Worm (Caenorhabditis elegans) whole organism, L4 larva: ENCODE measurements around the gene lgc-47.

Source experiments
- F26F4.8 ChIP-seq: fragments of 200-800 bp; sonication (Bioruptor generic); conservative IDR thresholded peaks from 2 replicates; pipeline ENCODE4 v1.3.6; 2022; ENCODE audit warnings: missing genetic modification characterization, missing compliant biosample characterization
- F37D6.2 ChIP-seq: sonication (generic microtip); optimal IDR thresholded peaks from 2 replicates; lab custom pipeline; 2016; ENCODE audit warnings: mild to moderate bottlenecking, missing genetic modification characterization, missing compliant biosample characterization
- F44E2.7 ChIP-seq: fragments of 200-800 bp; sonication (Bioruptor generic); IDR thresholded peaks from 2 replicates; pipeline ENCODE4 v2.1.2; 2022; ENCODE audit warnings: missing genetic modification characterization, missing compliant biosample characterization
- F49E8.2 ChIP-seq: sonication (generic microtip); optimal IDR thresholded peaks from 2 replicates; lab custom pipeline; 2016; ENCODE audit warnings: missing compliant biosample characterization, mild to moderate bottlenecking, missing genetic modification characterization, borderline replicate concordance
- R02D3.7 ChIP-seq: fragments of 150-350 bp; sonication (generic microtip); optimal IDR thresholded peaks from 3 replicates; lab custom pipeline; 2014; ENCODE audit warnings: missing biosample characterization, missing genetic modification characterization
- T26A8.4 ChIP-seq: fragments of 200-800 bp; sonication (Bioruptor generic); IDR thresholded peaks from 2 replicates; pipeline ENCODE4 v1.3.6; 2022; ENCODE audit warnings: missing genetic modification characterization, missing compliant biosample characterization
- Y5F2A.4 ChIP-seq: fragments of 200-800 bp; sonication (Bioruptor generic); optimal IDR thresholded peaks from 2 replicates; lab custom pipeline; 2018; ENCODE audit warnings: mild to moderate bottlenecking, missing genetic modification characterization, missing compliant biosample characterization
- aha-1 ChIP-seq: fragments of 150-350 bp; peaks from one replicate; lab custom pipeline; 2014; ENCODE audit warnings: missing biosample characterization, missing genetic modification characterization
- arid-1 ChIP-seq: fragments of 200-800 bp; sonication (Bioruptor generic); conservative IDR thresholded peaks from 2 replicates; pipeline ENCODE4 v1.3.6; 2022; ENCODE audit warnings: missing genetic modification reagents, missing genetic modification characterization, missing compliant biosample characterization
- attf-4 ChIP-seq: sonication (generic microtip); optimal IDR thresholded peaks from 3 replicates; lab custom pipeline; 2017; ENCODE audit warnings: missing biosample characterization, missing genetic modification characterization
- ceh-20 ChIP-seq: fragments of 200-800 bp; sonication (Bioruptor generic); IDR thresholded peaks from 2 replicates; pipeline ENCODE4 v1.3.6; 2022; ENCODE audit warnings: missing genetic modification reagents, missing genetic modification characterization, missing compliant biosample characterization
- ceh-32 ChIP-seq: sonication (generic microtip); optimal IDR thresholded peaks from 2 replicates; lab custom pipeline; 2016; ENCODE audit warnings: mild to moderate bottlenecking, missing genetic modification characterization, missing compliant biosample characterization; ENCODE audit not compliant: poor library complexity
- ceh-82 ChIP-seq: sonication (generic microtip); optimal IDR thresholded peaks from 2 replicates; lab custom pipeline; 2017; ENCODE audit warnings: missing biosample characterization, missing genetic modification characterization
- ctbp-1 ChIP-seq: fragments of 200-800 bp; sonication (Bioruptor generic); IDR thresholded peaks from 2 replicates; pipeline ENCODE4 v1.3.6; 2022; ENCODE audit warnings: missing genetic modification reagents, missing genetic modification characterization, missing compliant biosample characterization
- daf-12 ChIP-seq: fragments of 150-350 bp; optimal IDR thresholded peaks from 2 replicates; lab custom pipeline; 2014; ENCODE audit warnings: missing biosample characterization, missing genetic modification reagents, missing genetic modification characterization
- daf-19 ChIP-seq: fragments of 200-800 bp; sonication (Bioruptor generic); conservative IDR thresholded peaks from 2 replicates; pipeline ENCODE4 v1.3.6; 2022; ENCODE audit warnings: missing genetic modification characterization, missing compliant biosample characterization
- dmd-6 ChIP-seq: fragments of 200-800 bp; sonication (Bioruptor generic); IDR thresholded peaks from 2 replicates; pipeline ENCODE4 v1.3.6; 2022; ENCODE audit warnings: missing genetic modification reagents, missing genetic modification characterization, missing compliant biosample characterization
- dmd-8 ChIP-seq: fragments of 200-800 bp; sonication (Bioruptor generic); IDR thresholded peaks from 2 replicates; pipeline ENCODE4 v1.3.6; 2022; ENCODE audit warnings: missing genetic modification characterization, missing compliant biosample characterization
- dpl-1 ChIP-seq: fragments of 150-350 bp; optimal IDR thresholded peaks from 2 replicates; lab custom pipeline; 2014; ENCODE audit warnings: missing biosample characterization, missing genetic modification reagents, missing genetic modification characterization
- dve-1 ChIP-seq: sonication (generic microtip); optimal IDR thresholded peaks from 2 replicates; lab custom pipeline; 2017; ENCODE audit warnings: antibody characterized with exemption, mild to moderate bottlenecking, missing genetic modification characterization, missing compliant biosample characterization; ENCODE audit not compliant: insufficient read depth
- egl-27 ChIP-seq: sonication (generic microtip); optimal IDR thresholded peaks from 3 replicates; lab custom pipeline; 2017; ENCODE audit warnings: missing biosample characterization, missing genetic modification reagents, missing genetic modification characterization
- egl-43 ChIP-seq: fragments of 200-800 bp; sonication (Bioruptor generic); IDR thresholded peaks from 2 replicates; pipeline ENCODE4 v1.3.6; 2022; ENCODE audit warnings: missing genetic modification reagents, missing genetic modification characterization, missing compliant biosample characterization
- hlh-11 ChIP-seq: fragments of 200-800 bp; sonication (Bioruptor generic); optimal IDR thresholded peaks from 2 replicates; lab custom pipeline; 2018; ENCODE audit warnings: mild to moderate bottlenecking, missing genetic modification characterization, missing compliant biosample characterization
- hmg-1.1 ChIP-seq: fragments of 200-800 bp; sonication (Bioruptor generic); IDR thresholded peaks from 2 replicates; pipeline ENCODE4 v1.3.6; 2022; ENCODE audit warnings: missing genetic modification reagents, missing genetic modification characterization, missing compliant biosample characterization
- lim-7 ChIP-seq: fragments of 200-800 bp; sonication (Bioruptor generic); IDR thresholded peaks from 2 replicates; pipeline ENCODE4 v1.3.6; 2022; ENCODE audit warnings: missing genetic modification characterization, missing compliant biosample characterization
- lin-13 ChIP-seq: fragments of 150-350 bp; optimal IDR thresholded peaks from 2 replicates; lab custom pipeline; 2014; ENCODE audit warnings: missing biosample characterization, missing genetic modification reagents, missing genetic modification characterization
- lin-39 ChIP-seq: fragments of 150-350 bp; optimal IDR thresholded peaks from 2 replicates; lab custom pipeline; 2014; ENCODE audit warnings: missing biosample characterization, missing genetic modification reagents, missing genetic modification characterization
- mdt-29 ChIP-seq: fragments of 200-800 bp; sonication (Bioruptor generic); IDR thresholded peaks from 2 replicates; pipeline ENCODE4 v1.3.6; 2022; ENCODE audit warnings: missing genetic modification reagents, missing genetic modification characterization, missing compliant biosample characterization
- mes-2 ChIP-seq: sonication (generic microtip); optimal IDR thresholded peaks from 2 replicates; lab custom pipeline; 2016; ENCODE audit warnings: missing genotype, mild to moderate bottlenecking, missing genetic modification characterization, missing compliant biosample characterization; ENCODE audit not compliant: poor library complexity, severe bottlenecking
- mxl-2 ChIP-seq: fragments of 200-800 bp; sonication (Bioruptor generic); conservative IDR thresholded peaks from 2 replicates; pipeline ENCODE4 v1.3.6; 2022; ENCODE audit warnings: missing genetic modification reagents, missing genetic modification characterization, missing compliant biosample characterization
- nhr-237 ChIP-seq: sonication (generic microtip); optimal IDR thresholded peaks from 2 replicates; lab custom pipeline; 2017; ENCODE audit warnings: missing biosample characterization, missing genetic modification characterization
- nhr-28 ChIP-seq: fragments of 150-350 bp; optimal IDR thresholded peaks from 2 replicates; lab custom pipeline; 2014; ENCODE audit warnings: missing biosample characterization, missing genetic modification characterization
- nhr-41 ChIP-seq: fragments of 200-800 bp; sonication (Bioruptor generic); IDR thresholded peaks from 2 replicates; pipeline ENCODE4 v1.3.6; 2022; ENCODE audit warnings: missing genetic modification reagents, missing genetic modification characterization, missing compliant biosample characterization
- nhr-42 ChIP-seq: fragments of 200-800 bp; sonication (Bioruptor generic); IDR thresholded peaks from 2 replicates; pipeline ENCODE4 v1.3.6; 2022; ENCODE audit warnings: missing genetic modification characterization, missing compliant biosample characterization
- nhr-77 ChIP-seq: fragments of 150-350 bp; optimal IDR thresholded peaks from 2 replicates; lab custom pipeline; 2014; ENCODE audit warnings: missing biosample characterization, missing genetic modification characterization
- pqm-1 ChIP-seq: sonication (generic microtip); optimal IDR thresholded peaks from 2 replicates; lab custom pipeline; 2017; ENCODE audit warnings: missing biosample characterization, missing genetic modification characterization
- rbr-2 ChIP-seq: sonication (generic microtip); optimal IDR thresholded peaks from 2 replicates; lab custom pipeline; 2016; ENCODE audit warnings: missing genotype, missing genetic modification characterization, missing compliant biosample characterization
- sdz-12 ChIP-seq: fragments of 200-800 bp; sonication (Bioruptor generic); optimal IDR thresholded peaks from 2 replicates; lab custom pipeline; 2018; ENCODE audit warnings: mild to moderate bottlenecking, missing genetic modification characterization, missing compliant biosample characterization
- set-16 ChIP-seq: fragments of 200-800 bp; sonication (Bioruptor generic); IDR thresholded peaks from 2 replicates; pipeline ENCODE4 v1.3.6; 2022; ENCODE audit warnings: missing genetic modification reagents, missing genetic modification characterization, missing compliant biosample characterization
- skn-1 ChIP-seq: fragments of 150-350 bp; optimal IDR thresholded peaks from 2 replicates; lab custom pipeline; 2014; ENCODE audit warnings: missing biosample characterization, missing genetic modification characterization
- snpc-1.2 ChIP-seq: fragments of 200-800 bp; sonication (Bioruptor generic); IDR thresholded peaks from 2 replicates; pipeline ENCODE4 v1.3.6; 2022; ENCODE audit warnings: missing genetic modification reagents, missing genetic modification characterization, missing compliant biosample characterization
- snpc-4 ChIP-seq: fragments of 150-350 bp; optimal IDR thresholded peaks from 2 replicates; lab custom pipeline; 2014; ENCODE audit warnings: missing biosample characterization, missing genetic modification characterization
- spr-1 ChIP-seq: sonication (generic microtip); optimal IDR thresholded peaks from 2 replicates; lab custom pipeline; 2016; ENCODE audit warnings: mild to moderate bottlenecking, missing genetic modification characterization, missing compliant biosample characterization
- unc-130 ChIP-seq: sonication (generic microtip); optimal IDR thresholded peaks from 2 replicates; lab custom pipeline; 2016; ENCODE audit warnings: missing genetic modification reagents, missing genetic modification characterization, missing compliant biosample characterization
- unc-62 ChIP-seq, 3 experiments: fragments of 150-350 bp in 1 of 3; sonication (generic microtip); optimal IDR thresholded peaks in 2 of 3; peaks in 1 of 3; 1 replicate in 1 of 3; 2 replicates in 2 of 3; lab custom pipeline; 2014 to 2017; ENCODE audit warnings: missing biosample characterization in 3 of 3, missing genetic modification characterization in 3 of 3, missing genetic modification reagents in 3 of 3, missing genotype in 1 of 3
- vab-7 ChIP-seq: fragments of 200-800 bp; sonication (Bioruptor generic); IDR thresholded peaks from 2 replicates; pipeline ENCODE4 v1.3.6; 2022; ENCODE audit warnings: missing genetic modification reagents, missing genetic modification characterization, missing compliant biosample characterization
- zfp-2 ChIP-seq: sonication (generic microtip); optimal IDR thresholded peaks from 2 replicates; lab custom pipeline; 2016; ENCODE audit warnings: mild to moderate bottlenecking, missing genetic modification characterization, missing compliant biosample characterization
- zip-2 ChIP-seq: fragments of 150-350 bp; optimal IDR thresholded peaks from 2 replicates; lab custom pipeline; 2014; ENCODE audit warnings: missing biosample characterization, missing genetic modification characterization

Gene lgc-47

ce11 chrX:9807377-9808048, at the start of gene lgc-47:
Gene lgc-47 (minus strand): TSS chrX:9807662.
- TF ChIP-seq F44E2.7 (GFP tag; lab: Robert Waterston, UW) = no peak
- TF ChIP-seq ctbp-1 (GFP tag; lab: Robert Waterston, UW) = 0 out of 2 replicates have a peak, but pooled peaks have one; percentile 57
- TF ChIP-seq set-16 (GFP tag; lab: Robert Waterston, UW) = peak; percentile 89
- no peak for TF ChIP-seq zfp-2
- peak in 1 of 2 experiments; percentile 7 for TF ChIP-seq unc-62 (GFP tag; optimal IDR thresholded peaks at IDR 0.05 in 1 of 2; lab: Kevin White, UChicago)
- no peak for TF ChIP-seq unc-62 (tag; optimal IDR thresholded peaks at IDR 0.05; lab: Kevin White, UChicago)
- TF ChIP-seq Y5F2A.4 (GFP tag; lab: Kevin White, UChicago) = no peak
- TF ChIP-seq daf-19 = no peak
- TF ChIP-seq nhr-42 (GFP tag; lab: Robert Waterston, UW) = no peak
- no peak for TF ChIP-seq snpc-4
- TF ChIP-seq F26F4.8 (GFP tag; lab: Robert Waterston, UW) = no peak
- TF ChIP-seq dmd-8 (GFP tag; lab: Robert Waterston, UW) = no peak
- no peak for TF ChIP-seq attf-4 (tag; lab: Kevin White, UChicago)
- TF ChIP-seq ceh-32 (tag; lab: Kevin White, UChicago) = no peak

ce11 chrX:9856618-9857017, 49.2 kb upstream of the lgc-47 start, which contains the start of gene R07B1.11:
Gene R07B1.11 (plus strand): TSS chrX:9856918.
- TF ChIP-seq mes-2 (no peak), R02D3.7 (tag; lab: Kevin White, UChicago) (no peak), egl-43 (no peak), lim-7 (no peak)

ce11 chrX:9851745-9852330, 44.4 kb upstream of the lgc-47 start, which contains the start of gene lec-7:
Gene lec-7 (plus strand): TSS chrX:9852041.
- TF ChIP-seq nhr-41 (GFP tag; lab: Robert Waterston, UW) (no peak), nhr-77 (tag; lab: Kevin White, UChicago) (no peak), lin-13 (GFP tag; lab: Kevin White, UChicago) (no peak), skn-1 (tag; lab: Kevin White, UChicago) (no peak), aha-1 (tag; lab: Kevin White, UChicago) (no peak), mdt-29 (GFP tag; lab: Robert Waterston, UW) (no peak), sdz-12 (GFP tag; lab: Kevin White, UChicago) (no peak), hmg-1.1 (GFP tag; lab: Robert Waterston, UW) (no peak), F44E2.7 (GFP tag; lab: Robert Waterston, UW) (no peak), zip-2 (tag; lab: Kevin White, UChicago) (no peak), snpc-1.2 (GFP tag; lab: Robert Waterston, UW) (no peak), F49E8.2 (tag; lab: Kevin White, UChicago) (no peak), arid-1 (GFP tag; lab: Robert Waterston, UW) (no peak), ceh-20 (GFP tag; lab: Robert Waterston, UW) (no peak), unc-130 (GFP tag; lab: Kevin White, UChicago) (no peak), vab-7 (GFP tag; lab: Robert Waterston, UW) (no peak), T26A8.4 (GFP tag; lab: Robert Waterston, UW) (no peak), F37D6.2 (tag; lab: Kevin White, UChicago) (no peak), dpl-1 (no peak), ceh-82 (tag; lab: Kevin White, UChicago) (no peak), mxl-2 (GFP tag; lab: Robert Waterston, UW) (no peak), egl-27 (tag; lab: Kevin White, UChicago) (no peak), dve-1 (tag; lab: Kevin White, UChicago) (peak; percentile 39), daf-12 (tag; lab: Kevin White, UChicago) (no peak), nhr-28 (tag; lab: Kevin White, UChicago) (peak; percentile 25), dmd-6 (GFP tag; lab: Robert Waterston, UW) (peak; percentile 49), hlh-11 (tag; lab: Kevin White, UChicago) (no peak), spr-1 (tag; lab: Kevin White, UChicago) (no peak), nhr-237 (tag; lab: Kevin White, UChicago) (no peak), pqm-1 (tag; lab: Kevin White, UChicago) (peak; percentile 26), lin-39 (tag; lab: Kevin White, UChicago) (no peak), rbr-2 (no peak)
